In genomic region chr2L:9754817-9755216, dm6 we compare ENCODE assay signal across 1 fruit fly cellular context.
TF ChIP-seq lines count a peak whose summit lies in the region.

No protein-coding gene starts in this region.

TF ChIP-seq in whole organism, embryonic, 481 proteins besides CTCF, POLR2A, EP300 and RAD21 (continued from another document):
- no peak for TF ChIP-seq CG1024 (GFP tag; IDR thresholded peaks at IDR 0.05; lab: Robert Waterston, UW)
- TF ChIP-seq eyg (GFP tag; optimal IDR thresholded peaks at IDR 0.05; lab: Kevin White, UChicago), result no peak
- peak; percentile 2 for TF ChIP-seq grau (tag; optimal IDR thresholded peaks at IDR 0.05; lab: Kevin White, UChicago)
- TF ChIP-seq CG7839 (tag; optimal IDR thresholded peaks at IDR 0.05; lab: Kevin White, UChicago), result peak; percentile 29
- peak; percentile 60 for TF ChIP-seq row (GFP tag; IDR thresholded peaks at IDR 0.05; lab: Robert Waterston, UW)
- peak; percentile 5 for TF ChIP-seq caup (GFP tag; optimal IDR thresholded peaks at IDR 0.05; lab: Kevin White, UChicago; ENCODE audit: severe bottlenecking)
- TF ChIP-seq Med (GFP tag; lab: Kevin White, UChicago), result peak; percentile 37
- TF ChIP-seq D19B (GFP tag; optimal IDR thresholded peaks at IDR 0.05; lab: Kevin White, UChicago), result peak; percentile 32
- no peak for TF ChIP-seq H2.0 (GFP tag; IDR thresholded peaks at IDR 0.05; lab: Robert Waterston, UW)
- peak; percentile 20 for TF ChIP-seq Hmr (GFP tag; optimal IDR thresholded peaks at IDR 0.05; lab: Kevin White, UChicago)
TF ChIP-seq in whole organism, embryonic: peak in this region for 22.
